Worm (Caenorhabditis elegans) whole organism, late embryonic: ENCODE data around the gene C08F1.12.
"Not testable (repeated sequence)": the region's sequence is repeated elsewhere in the genome, so short reads cannot be mapped to it uniquely, and the experiment has no call there.

Source experiments
- C38D4.7 ChIP-seq: fragments of 200-800 bp; sonication (Bioruptor generic); optimal IDR thresholded peaks from 2 replicates; lab custom pipeline; 2018; ENCODE audit warnings: mild to moderate bottlenecking, missing genetic modification characterization, moderate library complexity, missing compliant biosample characterization
- F13H6.1 ChIP-seq: sonication (generic microtip); optimal IDR thresholded peaks from 2 replicates; lab custom pipeline; 2016; ENCODE audit warnings: missing genetic modification characterization, missing compliant biosample characterization
- K02D7.2 ChIP-seq: sonication (generic microtip); optimal IDR thresholded peaks from 2 replicates; lab custom pipeline; 2017; ENCODE audit warnings: mild to moderate bottlenecking, missing genetic modification characterization, missing compliant biosample characterization
- ceh-2 ChIP-seq: sonication (generic microtip); optimal IDR thresholded peaks from 2 replicates; lab custom pipeline; 2016; ENCODE audit warnings: missing genotype, missing genetic modification characterization, missing compliant biosample characterization
- ceh-22 ChIP-seq: sonication (generic microtip); optimal IDR thresholded peaks from 2 replicates; lab custom pipeline; 2017; ENCODE audit warnings: missing biosample characterization, missing genetic modification characterization
- ceh-24 ChIP-seq: sonication (generic microtip); optimal IDR thresholded peaks from 2 replicates; lab custom pipeline; 2016; ENCODE audit warnings: mild to moderate bottlenecking, missing genetic modification characterization, missing compliant biosample characterization
- ceh-30 ChIP-seq: fragments of 150-350 bp; optimal IDR thresholded peaks from 2 replicates; lab custom pipeline; 2014; ENCODE audit warnings: missing biosample characterization, missing genetic modification characterization
- ceh-48 ChIP-seq: sonication (generic microtip); optimal IDR thresholded peaks from 2 replicates; lab custom pipeline; 2016; ENCODE audit warnings: missing genetic modification characterization, inconsistent platforms, missing compliant biosample characterization
- ceh-6 ChIP-seq: fragments of 200-800 bp; sonication (Bioruptor generic); optimal IDR thresholded peaks from 2 replicates; lab custom pipeline; 2018; ENCODE audit warnings: mild to moderate bottlenecking, missing genetic modification characterization, missing compliant biosample characterization
- dmd-4 ChIP-seq: sonication (generic microtip); optimal IDR thresholded peaks from 2 replicates; lab custom pipeline; 2016; ENCODE audit warnings: borderline replicate concordance, missing genetic modification characterization, missing compliant biosample characterization
- dve-1 ChIP-seq: sonication (generic microtip); optimal IDR thresholded peaks from 2 replicates; lab custom pipeline; 2017; ENCODE audit warnings: antibody characterized with exemption, mild to moderate bottlenecking, missing genetic modification characterization, missing compliant biosample characterization
- elt-2 ChIP-seq: sonication (generic microtip); optimal IDR thresholded peaks from 2 replicates; lab custom pipeline; 2016; ENCODE audit warnings: missing genetic modification reagents, missing genetic modification characterization, missing compliant biosample characterization
- elt-4 ChIP-seq: sonication (generic microtip); optimal IDR thresholded peaks from 2 replicates; lab custom pipeline; 2016; ENCODE audit warnings: missing genetic modification characterization, missing compliant biosample characterization
- fax-1 ChIP-seq: sonication (generic microtip); optimal IDR thresholded peaks from 2 replicates; lab custom pipeline; 2016; ENCODE audit warnings: missing genotype, missing genetic modification characterization, missing compliant biosample characterization
- fkh-10 ChIP-seq: fragments of 150-350 bp; optimal IDR thresholded peaks from 2 replicates; lab custom pipeline; 2014; ENCODE audit warnings: missing biosample characterization, missing genetic modification reagents, missing genetic modification characterization
- fkh-6 ChIP-seq: sonication (generic microtip); optimal IDR thresholded peaks from 2 replicates; lab custom pipeline; 2016; ENCODE audit warnings: missing genetic modification characterization, missing compliant biosample characterization
- hlh-13 ChIP-seq: fragments of 200-800 bp; sonication (Bioruptor generic); optimal IDR thresholded peaks from 2 replicates; lab custom pipeline; 2018; ENCODE audit warnings: mild to moderate bottlenecking, missing genetic modification characterization, missing compliant biosample characterization
- hlh-15 ChIP-seq: sonication (generic microtip); optimal IDR thresholded peaks from 2 replicates; lab custom pipeline; 2016; ENCODE audit warnings: missing genetic modification characterization, missing compliant biosample characterization
- hlh-30 ChIP-seq: sonication (generic microtip); optimal IDR thresholded peaks from 2 replicates; lab custom pipeline; 2017; ENCODE audit warnings: antibody characterized with exemption, missing genetic modification characterization, missing compliant biosample characterization; ENCODE audit not compliant: insufficient read depth
- hlh-6 ChIP-seq: sonication (generic microtip); optimal IDR thresholded peaks from 2 replicates; lab custom pipeline; 2016; ENCODE audit warnings: missing genotype, missing genetic modification characterization, missing compliant biosample characterization
- hlh-8 ChIP-seq: sonication (generic microtip); optimal IDR thresholded peaks from 2 replicates; lab custom pipeline; 2016; ENCODE audit warnings: missing genotype, missing genetic modification characterization, missing compliant biosample characterization
- lim-6 ChIP-seq: sonication (generic microtip); optimal IDR thresholded peaks from 2 replicates; lab custom pipeline; 2016; ENCODE audit warnings: missing genetic modification characterization, missing compliant biosample characterization
- lin-11 ChIP-seq: fragments of 200-800 bp; sonication (Bioruptor generic); optimal IDR thresholded peaks from 2 replicates; lab custom pipeline; 2018; ENCODE audit warnings: mild to moderate bottlenecking, missing genetic modification characterization, missing compliant biosample characterization
- madf-2 ChIP-seq: sonication (generic microtip); optimal IDR thresholded peaks from 2 replicates; lab custom pipeline; 2017; ENCODE audit warnings: missing genetic modification characterization, missing compliant biosample characterization
- mec-3 ChIP-seq: sonication (generic microtip); optimal IDR thresholded peaks from 2 replicates; lab custom pipeline; 2016; ENCODE audit warnings: borderline replicate concordance, missing genetic modification characterization, missing compliant biosample characterization
- nfya-1 ChIP-seq: sonication (generic microtip); optimal IDR thresholded peaks from 2 replicates; lab custom pipeline; 2017; ENCODE audit warnings: missing genetic modification characterization, mild to moderate bottlenecking, missing compliant biosample characterization, antibody characterized with exemption, moderate library complexity
- npax-4 ChIP-seq: sonication (generic microtip); optimal IDR thresholded peaks from 2 replicates; lab custom pipeline; 2016; ENCODE audit warnings: missing genetic modification characterization, missing compliant biosample characterization
- pat-9 ChIP-seq: fragments of 200-800 bp; sonication (Bioruptor generic); optimal IDR thresholded peaks from 2 replicates; lab custom pipeline; 2018; ENCODE audit warnings: mild to moderate bottlenecking, missing genetic modification characterization, moderate library complexity, missing compliant biosample characterization
- pax-1 ChIP-seq: fragments of 150-350 bp; optimal IDR thresholded peaks from 2 replicates; lab custom pipeline; 2014; ENCODE audit warnings: missing biosample characterization, missing genetic modification characterization
- pha-4 ChIP-seq: fragments of 150-350 bp; optimal IDR thresholded peaks from 2 replicates; lab custom pipeline; 2018; ENCODE audit warnings: missing biosample characterization, missing genetic modification reagents, missing genetic modification characterization
- ref-2 ChIP-seq: sonication (generic microtip); optimal IDR thresholded peaks from 2 replicates; lab custom pipeline; 2016; ENCODE audit warnings: missing genetic modification characterization, missing compliant biosample characterization
- rnt-1 ChIP-seq: sonication (generic microtip); optimal IDR thresholded peaks from 2 replicates; lab custom pipeline; 2016; ENCODE audit warnings: missing genetic modification characterization, missing compliant biosample characterization
- sox-2 ChIP-seq: fragments of 200-800 bp; sonication (Bioruptor generic); IDR thresholded peaks from 2 replicates; pipeline ENCODE4 v1.3.6; 2022; ENCODE audit warnings: missing genetic modification reagents, missing genetic modification characterization, missing compliant biosample characterization
- ttx-3 ChIP-seq: sonication (generic microtip); optimal IDR thresholded peaks from 2 replicates; lab custom pipeline; 2016; ENCODE audit warnings: missing genetic modification reagents, missing genetic modification characterization, missing compliant biosample characterization
- unc-42 ChIP-seq: sonication (generic microtip); optimal IDR thresholded peaks from 2 replicates; lab custom pipeline; 2016; ENCODE audit warnings: missing genotype, missing genetic modification characterization, missing compliant biosample characterization
- unc-86 ChIP-seq: sonication (generic microtip); optimal IDR thresholded peaks from 2 replicates; lab custom pipeline; 2016; ENCODE audit warnings: missing genetic modification characterization, missing compliant biosample characterization

The C08F1.12 gene

DNA sequence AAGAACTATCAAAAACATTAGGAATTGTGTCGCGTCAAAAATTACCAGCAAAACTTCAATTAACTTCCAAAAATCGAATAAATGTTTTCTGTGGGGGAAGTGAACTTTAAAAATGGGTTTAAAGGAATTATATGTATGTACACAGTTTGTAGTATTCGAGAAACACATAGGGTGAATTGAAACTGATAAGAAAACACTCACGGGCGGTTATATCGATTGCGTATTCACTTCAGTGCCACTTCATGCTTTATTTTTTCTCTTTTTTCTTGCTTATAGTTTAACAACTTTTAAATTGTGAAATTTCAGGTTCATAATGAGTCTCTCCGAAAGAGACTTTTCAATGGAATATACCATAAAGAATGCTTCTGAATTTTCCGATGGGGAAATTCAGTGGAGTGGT lies 31.0 kb downstream of the C08F1.12 start, which contains the start of gene F36H5.14:
Gene F36H5.14 (plus strand): TSS at position 301 of the 400 bp plus-strand sequence.
- not testable (repeated sequence) for TF ChIP-seq ttx-3 (tag; lab: Kevin White, UChicago); lin-11 (tag; lab: Kevin White, UChicago); mec-3

DNA sequence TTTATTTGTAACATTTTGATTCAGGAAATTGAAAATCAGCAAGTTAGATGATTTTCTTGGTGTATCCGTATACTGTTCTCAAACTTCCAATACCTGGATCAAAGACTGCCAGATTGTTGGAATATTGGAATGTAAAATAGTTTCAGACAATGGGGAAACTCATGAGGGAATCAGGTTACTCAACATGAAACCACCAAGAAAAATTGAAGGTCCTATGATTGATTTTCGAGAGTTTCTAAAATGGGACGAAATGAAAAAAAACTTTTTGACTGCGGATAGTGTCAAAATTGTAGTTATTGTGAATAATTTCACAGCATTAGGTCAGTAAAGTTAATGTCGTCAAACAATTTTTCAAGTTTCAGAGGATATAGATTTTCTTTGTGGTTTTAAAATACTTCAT lies 34.5 kb downstream of the C08F1.12 start, which contains the start of gene math-3:
Gene math-3 (plus strand): TSS at position 301 of the 400 bp plus-strand sequence.
- TF ChIP-seq C38D4.7, result no peak
- TF ChIP-seq, all 69 proteins: peak for 0

DNA sequence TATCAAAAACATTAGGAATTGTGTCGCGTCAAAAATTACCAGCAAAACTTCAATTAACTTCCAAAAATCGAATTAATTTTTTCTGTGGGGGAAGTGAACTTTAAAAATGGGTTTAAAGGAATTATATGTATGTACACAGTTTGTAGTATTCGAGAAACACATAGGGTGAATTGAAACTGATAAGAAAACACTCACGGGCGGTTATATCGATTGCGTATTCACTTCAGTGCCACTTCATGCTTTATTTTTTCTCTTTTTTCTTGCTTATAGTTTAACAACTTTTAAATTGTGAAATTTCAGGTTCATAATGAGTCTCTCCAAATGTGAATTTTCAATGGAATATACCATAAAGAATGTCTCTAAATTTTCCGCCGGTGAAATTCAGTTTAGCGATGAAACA lies 34.9 kb downstream of the C08F1.12 start, which contains the start of gene math-26:
Gene math-26 (plus strand): TSS at position 301 of the 400 bp plus-strand sequence.
- TF ChIP-seq pat-9, elt-2, K02D7.2 (tag; lab: Kevin White, UChicago): not testable (repeated sequence)

DNA sequence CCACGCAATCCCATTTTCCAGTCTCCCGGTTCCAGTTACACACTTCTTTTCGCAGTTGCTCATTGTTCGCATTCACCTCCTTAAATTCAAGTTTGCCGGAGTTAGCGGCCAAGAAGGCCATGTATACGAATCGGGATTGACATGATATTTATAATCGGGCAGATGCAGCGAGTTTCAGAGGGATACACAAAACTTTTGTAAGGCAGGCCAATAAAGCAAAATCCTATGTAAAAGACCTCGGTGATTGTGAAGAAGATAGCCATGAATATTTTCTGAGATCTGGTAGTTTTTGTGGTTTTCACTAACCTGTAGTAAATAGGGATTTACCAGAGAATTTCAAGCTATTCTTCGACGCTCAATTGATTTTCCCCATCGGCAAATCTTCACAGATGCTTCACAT lies 39.5 kb downstream of the C08F1.12 start:
- no peak for TF ChIP-seq sox-2 (GFP tag; lab: Robert Waterston, UW)
- TF ChIP-seq, all 69 proteins: peak for 0

DNA sequence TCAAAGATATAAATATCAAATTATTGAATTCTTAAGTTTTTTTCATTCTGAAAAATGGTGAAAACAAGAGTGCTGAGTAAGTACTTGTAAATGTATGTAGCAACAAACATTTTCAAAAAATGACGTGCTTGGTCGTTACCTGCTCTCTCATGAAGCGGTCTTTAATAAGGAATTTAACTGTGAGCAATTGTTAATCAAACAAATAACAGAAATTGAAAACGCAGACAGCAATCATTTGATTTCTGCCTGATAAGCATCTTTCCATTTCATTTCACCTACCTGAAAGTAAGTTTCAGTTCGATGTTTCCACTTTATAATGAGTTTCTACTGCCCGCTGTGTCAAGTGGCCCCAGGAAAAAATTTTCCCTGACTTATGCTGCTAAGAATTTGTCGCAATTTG lies 43.2 kb downstream of the C08F1.12 start, which contains the start of gene math-28:
Gene math-28 (plus strand): TSS at position 301 of the 400 bp plus-strand sequence.
- TF ChIP-seq dmd-4 (tag; lab: Kevin White, UChicago) (no peak), ttx-3 (tag; lab: Kevin White, UChicago) (no peak), unc-42 (no peak), ceh-24 (tag; lab: Kevin White, UChicago) (no peak), fkh-6 (tag; lab: Kevin White, UChicago) (no peak), hlh-6 (tag; lab: Kevin White, UChicago) (no peak), lin-11 (tag; lab: Kevin White, UChicago) (no peak), elt-4 (tag; lab: Kevin White, UChicago) (no peak), ceh-6 (GFP tag; lab: Kevin White, UChicago) (no peak), mec-3 (no peak), madf-2 (tag; lab: Kevin White, UChicago) (no peak), F13H6.1 (tag; lab: Kevin White, UChicago) (no peak)
- TF ChIP-seq, all 69 proteins: peak for 0

DNA sequence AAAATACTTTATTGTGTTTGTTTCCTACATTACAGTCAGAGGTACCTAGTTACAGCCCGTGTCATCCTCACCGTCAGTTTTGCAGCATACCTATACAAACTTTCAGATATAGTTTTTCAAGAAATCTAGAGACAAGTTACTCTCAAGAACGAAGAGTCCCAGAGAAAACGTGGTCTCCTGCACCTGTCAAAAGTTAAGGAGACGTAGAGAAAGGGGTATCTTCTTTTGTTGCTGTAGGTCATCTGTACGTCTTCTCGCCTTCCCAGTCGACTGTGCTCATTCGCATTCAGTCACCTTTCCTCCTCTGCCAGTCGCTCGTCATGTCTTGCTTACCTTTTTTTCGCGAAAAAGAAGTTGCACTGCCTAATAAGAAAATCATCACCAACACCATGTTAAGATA lies 44.7 kb downstream of the C08F1.12 start, which contains the start of gene F36H5.4:
Gene F36H5.4 (plus strand): TSS at position 301 of the 400 bp plus-strand sequence.
- TF ChIP-seq hlh-6 (tag; lab: Kevin White, UChicago) (no peak), ref-2 (no peak), ceh-48 (tag; lab: Kevin White, UChicago) (no peak)
- TF ChIP-seq, all 69 proteins: peak for 0

DNA sequence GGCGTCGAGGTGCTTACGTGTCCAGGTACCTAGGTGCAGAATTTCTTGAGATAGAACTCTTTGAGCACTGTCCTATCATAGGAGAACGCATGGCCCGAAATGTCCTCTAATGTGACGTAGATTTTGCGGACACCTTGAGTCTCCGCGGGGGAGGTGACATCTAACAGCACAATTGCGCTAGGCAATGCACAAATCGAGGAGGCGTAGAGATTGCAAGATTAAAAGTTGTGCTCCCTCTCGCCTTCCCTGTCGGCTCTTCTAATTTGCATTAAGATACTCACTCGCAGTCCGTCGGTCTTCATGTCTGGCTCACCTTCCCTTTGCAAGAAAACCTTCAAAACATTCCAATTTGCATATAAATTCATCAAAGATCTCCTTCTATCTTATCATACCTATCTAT lies 46.7 kb downstream of the C08F1.12 start, which contains the start of gene F36H5.18:
Gene F36H5.18 (plus strand): TSS at position 301 of the 400 bp plus-strand sequence.
- TF ChIP-seq ceh-6 (GFP tag; lab: Kevin White, UChicago) (no peak), unc-86 (no peak), pat-9 (tag; lab: Kevin White, UChicago) (no peak), hlh-15 (tag; lab: Kevin White, UChicago) (no peak), ceh-48 (tag; lab: Kevin White, UChicago) (no peak), fax-1 (tag; lab: Kevin White, UChicago) (no peak), dve-1 (tag; lab: Kevin White, UChicago) (no peak), ceh-24 (tag; lab: Kevin White, UChicago) (no peak), lin-11 (tag; lab: Kevin White, UChicago) (no peak)

DNA sequence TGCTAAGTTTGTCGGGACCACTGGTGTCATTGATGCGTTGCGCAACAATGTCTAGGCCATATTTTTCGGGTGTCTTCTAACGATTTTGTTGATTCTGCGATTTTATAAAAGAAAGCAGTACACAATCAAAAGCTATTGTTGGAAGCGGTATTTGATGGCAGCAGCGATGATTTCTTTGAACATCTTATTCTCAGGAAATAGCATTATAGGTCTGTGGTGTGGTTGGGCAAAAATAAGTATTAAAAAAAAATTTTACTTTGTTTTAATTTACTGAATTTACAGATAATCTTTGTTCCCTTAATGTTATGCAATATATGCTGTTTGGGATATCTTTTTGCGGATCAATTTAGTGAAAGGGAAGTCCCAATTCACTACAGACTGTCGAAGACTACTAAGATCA lies 49.2 kb downstream of the C08F1.12 start, which contains the start of gene F36H5.10:
Gene F36H5.10 (plus strand): TSS at position 301 of the 400 bp plus-strand sequence.
- TF ChIP-seq hlh-30 (tag; lab: Kevin White, UChicago) (no peak), nfya-1 (tag; lab: Kevin White, UChicago) (no peak), rnt-1 (tag; lab: Kevin White, UChicago) (no peak), ceh-2 (tag; lab: Kevin White, UChicago) (no peak), C38D4.7 (no peak), ceh-22 (no peak), unc-42 (no peak), ceh-30 (tag; lab: Kevin White, UChicago) (no peak), hlh-13 (GFP tag; lab: Kevin White, UChicago) (no peak), pha-4 (no peak), hlh-8 (tag; lab: Kevin White, UChicago) (no peak), lim-6 (tag; lab: Kevin White, UChicago) (no peak), ceh-24 (tag; lab: Kevin White, UChicago) (no peak), pax-1 (tag; lab: Kevin White, UChicago) (no peak), fkh-10 (GFP tag; lab: Kevin White, UChicago) (no peak), ceh-48 (tag; lab: Kevin White, UChicago) (no peak), hlh-15 (tag; lab: Kevin White, UChicago) (no peak), npax-4 (tag; lab: Kevin White, UChicago) (no peak)
